Fruit fly (Drosophila melanogaster) whole organism, adult: ENCODE data around the gene Klp10A.

Experiments used
- CG11617 ChIP-seq: fragments of 200-800 bp; sonication (Bioruptor generic); optimal IDR thresholded peaks from 2 replicates; lab custom pipeline; 2017; ENCODE audit warnings: mild to moderate bottlenecking, missing biosample characterization, missing genetic modification reagents, missing genetic modification characterization
- CG12768 ChIP-seq: fragments of 200-800 bp; sonication (Bioruptor generic); optimal IDR thresholded peaks from 2 replicates; lab custom pipeline; 2017; ENCODE audit warnings: missing biosample characterization, missing genetic modification characterization, mild to moderate bottlenecking, moderate library complexity, missing genetic modification reagents
- CG14711 ChIP-seq: fragments of 200-800 bp; sonication (Bioruptor generic); optimal IDR thresholded peaks from 2 replicates; lab custom pipeline; 2018; ENCODE audit warnings: missing biosample characterization, mild to moderate bottlenecking, missing genetic modification characterization, moderate library complexity
- CG1620 ChIP-seq: fragments of 200-800 bp; sonication (Bioruptor generic); optimal IDR thresholded peaks from 2 replicates; lab custom pipeline; 2016; ENCODE audit warnings: missing biosample characterization, missing genetic modification characterization
- CG33017 ChIP-seq: fragments of 200-800 bp; sonication (Bioruptor generic); optimal IDR thresholded peaks from 2 replicates; lab custom pipeline; 2018; ENCODE audit warnings: missing biosample characterization, mild to moderate bottlenecking, missing genetic modification characterization, moderate library complexity
- CG5204 ChIP-seq: fragments of 200-800 bp; sonication (Bioruptor generic); optimal IDR thresholded peaks from 2 replicates; lab custom pipeline; 2016; ENCODE audit warnings: missing biosample characterization, missing genetic modification characterization
- CG7045 ChIP-seq: fragments of 200-800 bp; sonication (Bioruptor generic); optimal IDR thresholded peaks from 2 replicates; lab custom pipeline; 2017; ENCODE audit warnings: missing biosample characterization, mild to moderate bottlenecking, missing genetic modification characterization
- CG7101 ChIP-seq: fragments of 200-800 bp; sonication (Bioruptor generic); optimal IDR thresholded peaks from 2 replicates; lab custom pipeline; 2018; ENCODE audit warnings: missing biosample characterization, mild to moderate bottlenecking, missing genetic modification characterization, moderate library complexity
- Clk ChIP-seq: fragments of 200-800 bp; sonication (Bioruptor generic); optimal IDR thresholded peaks from 2 replicates; lab custom pipeline; 2017; ENCODE audit warnings: missing biosample characterization, missing genetic modification characterization
- Crg-1 ChIP-seq: fragments of 200-800 bp; sonication (Bioruptor generic); optimal IDR thresholded peaks from 2 replicates; lab custom pipeline; 2016; ENCODE audit warnings: missing biosample characterization, missing genetic modification characterization
- Hr96 ChIP-seq: fragments of 200-800 bp; sonication (Bioruptor generic); optimal IDR thresholded peaks from 2 replicates; lab custom pipeline; 2016; ENCODE audit warnings: missing biosample characterization, missing genetic modification characterization
- Mnt ChIP-seq: fragments of 200-800 bp; sonication (Bioruptor generic); optimal IDR thresholded peaks from 2 replicates; lab custom pipeline; 2016; ENCODE audit warnings: missing biosample characterization, mild to moderate bottlenecking, missing genetic modification characterization
- bab1 ChIP-seq: fragments of 200-800 bp; sonication (Bioruptor generic); optimal IDR thresholded peaks from 3 replicates; lab custom pipeline; 2019; ENCODE audit warnings: missing biosample characterization, mild to moderate bottlenecking, missing genetic modification characterization, moderate library complexity
- cic ChIP-seq: fragments of 200-800 bp; sonication (Bioruptor generic); optimal IDR thresholded peaks from 2 replicates; lab custom pipeline; 2017; ENCODE audit warnings: missing biosample characterization, mild to moderate bottlenecking, missing genetic modification characterization, moderate library complexity
- cnc ChIP-seq, 2 experiments: fragments of >200 bp; optimal IDR thresholded peaks; 2 replicates each; lab custom pipeline; 2017
- kay ChIP-seq: fragments of 200-800 bp; sonication (Bioruptor generic); peaks from one replicate; lab custom pipeline; 2016; ENCODE audit warnings: missing biosample characterization, missing genetic modification characterization, borderline replicate concordance
- ovo ChIP-seq: fragments of 200-800 bp; sonication (Bioruptor generic); optimal IDR thresholded peaks from 2 replicates; lab custom pipeline; 2016; ENCODE audit warnings: missing biosample characterization, missing genetic modification characterization
- pad ChIP-seq: fragments of 200-800 bp; sonication (Bioruptor generic); optimal IDR thresholded peaks from 3 replicates; lab custom pipeline; 2017; ENCODE audit warnings: missing biosample characterization, missing genetic modification characterization, mild to moderate bottlenecking, moderate library complexity, missing genetic modification reagents
- tj ChIP-seq: fragments of 200-800 bp; sonication (Bioruptor generic); optimal IDR thresholded peaks from 3 replicates; lab custom pipeline; 2017; ENCODE audit warnings: missing biosample characterization, mild to moderate bottlenecking, missing genetic modification characterization, moderate library complexity
- toe ChIP-seq: fragments of 200-800 bp; sonication (Bioruptor generic); optimal IDR thresholded peaks from 2 replicates; lab custom pipeline; 2016; ENCODE audit warnings: missing biosample characterization, missing genetic modification characterization

The Klp10A gene

dm6 chrX:11149201-11149600 lies 12.3 kb upstream of the Klp10A start, which contains the start of gene Lint-1:
TSS of gene Lint-1 (plus strand) at chrX:11149323.
- TF ChIP-seq CG12768 (GFP tag; lab: Kevin White, UChicago) (no peak), CG5204 (GFP tag; lab: Kevin White, UChicago) (peak; percentile 31), Hr96 (GFP tag; lab: Kevin White, UChicago) (no peak), Crg-1 (GFP tag; lab: Kevin White, UChicago) (no peak), Clk (GFP tag; lab: Kevin White, UChicago) (no peak), toe (peak; percentile 37), bab1 (GFP tag; lab: Kevin White, UChicago) (peak; percentile 19), tj (GFP tag; lab: Kevin White, UChicago) (peak; percentile 21), CG11617 (GFP tag; lab: Kevin White, UChicago) (no peak), Mnt (GFP tag; lab: Kevin White, UChicago) (peak; percentile 89), CG14711 (tag; lab: Kevin White, UChicago) (no peak), CG33017 (tag; lab: Kevin White, UChicago) (no peak), kay (GFP tag; lab: Kevin White, UChicago) (no peak), cic (GFP tag; lab: Kevin White, UChicago) (no peak), cnc (optimal IDR thresholded peaks at IDR 0.05; lab: Kevin White, UChicago) (no peak), pad (GFP tag; lab: Kevin White, UChicago) (no peak), CG1620 (peak; percentile 66), CG7101 (tag; lab: Kevin White, UChicago) (peak; percentile 33), ovo (GFP tag; lab: Kevin White, UChicago) (peak; percentile 6), CG7045 (no peak)

- TF ChIP-seq Mnt (GFP tag; lab: Kevin White, UChicago) (no peak), toe (no peak), bab1 (GFP tag; lab: Kevin White, UChicago) (peak; percentile 53), Hr96 (GFP tag; lab: Kevin White, UChicago) (no peak), tj (GFP tag; lab: Kevin White, UChicago) (no peak)
Observed at dm6 chrX:11148272-11148835, 11.4 kb upstream of the Klp10A start, which contains the start of gene Ran. TSS of gene Ran (minus strand) at chrX:11148716.

dm6 chrX:11147553-11148067 lies 10.7 kb upstream of the Klp10A start:
- no peak for TF ChIP-seq CG7045
- TF ChIP-seq Clk (GFP tag; lab: Kevin White, UChicago), result no peak
- no peak for TF ChIP-seq Crg-1 (GFP tag; lab: Kevin White, UChicago)
- TF ChIP-seq Mnt (GFP tag; lab: Kevin White, UChicago), result peak; percentile 81
- TF ChIP-seq tj (GFP tag; lab: Kevin White, UChicago), result peak; percentile 61
- TF ChIP-seq CG7101 (tag; lab: Kevin White, UChicago), result no peak
- TF ChIP-seq CG11617 (GFP tag; lab: Kevin White, UChicago), result no peak
- TF ChIP-seq cic (GFP tag; lab: Kevin White, UChicago), result peak; percentile 9
- TF ChIP-seq pad (GFP tag; lab: Kevin White, UChicago), result no peak

dm6 chrX:11146598-11147176 lies 9.8 kb upstream of the Klp10A start:
- TF ChIP-seq CG5204 (GFP tag; lab: Kevin White, UChicago) (peak; percentile 24), ovo (GFP tag; lab: Kevin White, UChicago) (no peak), toe (no peak), CG14711 (tag; lab: Kevin White, UChicago) (peak; percentile 59), tj (GFP tag; lab: Kevin White, UChicago) (peak; percentile 70), CG33017 (tag; lab: Kevin White, UChicago) (peak; percentile 63), CG12768 (GFP tag; lab: Kevin White, UChicago) (peak; percentile 53), CG11617 (GFP tag; lab: Kevin White, UChicago) (peak; percentile 19), bab1 (GFP tag; lab: Kevin White, UChicago) (peak; percentile 38), kay (GFP tag; lab: Kevin White, UChicago) (no peak), CG7045 (peak; percentile 57), cic (GFP tag; lab: Kevin White, UChicago) (no peak), cnc (optimal IDR thresholded peaks at IDR 0.05; lab: Kevin White, UChicago) (no peak), CG1620 (no peak), pad (GFP tag; lab: Kevin White, UChicago) (peak; percentile 5), CG7101 (tag; lab: Kevin White, UChicago) (peak; percentile 62)

- no peak for TF ChIP-seq CG7101 (tag; lab: Kevin White, UChicago)
- TF ChIP-seq toe, result no peak
- TF ChIP-seq Mnt (GFP tag; lab: Kevin White, UChicago), result no peak
- TF ChIP-seq CG33017 (tag; lab: Kevin White, UChicago), result no peak
- TF ChIP-seq cic (GFP tag; lab: Kevin White, UChicago), result no peak
- no peak for TF ChIP-seq CG14711 (tag; lab: Kevin White, UChicago)
- TF ChIP-seq CG5204 (GFP tag; lab: Kevin White, UChicago), result no peak
- no peak for TF ChIP-seq Crg-1 (GFP tag; lab: Kevin White, UChicago)
- TF ChIP-seq ovo (GFP tag; lab: Kevin White, UChicago), result no peak
- TF ChIP-seq Hr96 (GFP tag; lab: Kevin White, UChicago), result no peak
- no peak for TF ChIP-seq bab1 (GFP tag; lab: Kevin White, UChicago)
- TF ChIP-seq CG11617 (GFP tag; lab: Kevin White, UChicago), result no peak
- TF ChIP-seq CG1620, result no peak
- TF ChIP-seq Clk (GFP tag; lab: Kevin White, UChicago), result no peak
- TF ChIP-seq tj (GFP tag; lab: Kevin White, UChicago), result no peak
- no peak for TF ChIP-seq kay (GFP tag; lab: Kevin White, UChicago)
- no peak for TF ChIP-seq cnc (optimal IDR thresholded peaks at IDR 0.05; lab: Kevin White, UChicago)
- no peak for TF ChIP-seq pad (GFP tag; lab: Kevin White, UChicago)
- TF ChIP-seq CG12768 (GFP tag; lab: Kevin White, UChicago), result no peak
Observed at dm6 chrX:11144575-11144974, 7.7 kb upstream of the Klp10A start.
